Worm (Caenorhabditis elegans): ENCODE data around the gene C05D12.1.

The C05D12.1 gene

DNA sequence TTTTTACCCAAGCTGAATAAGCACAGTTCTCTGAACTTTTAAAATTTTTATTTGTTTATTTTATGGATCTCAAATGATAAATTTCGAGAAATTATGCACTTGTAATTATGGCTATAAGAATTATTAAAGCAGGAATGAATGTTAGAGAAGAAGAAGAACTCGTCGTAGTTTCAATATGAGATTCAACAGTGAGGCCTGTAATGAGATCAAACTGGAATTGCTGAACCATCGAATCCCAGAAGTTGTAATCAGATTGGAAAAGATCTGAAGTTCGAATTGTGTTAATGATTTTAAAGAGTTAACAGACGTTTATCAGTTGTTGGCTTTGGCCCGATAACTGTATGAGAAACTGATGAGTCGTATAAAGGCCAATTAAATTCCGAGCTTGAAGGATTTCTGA is 40.1 kb upstream of the C05D12.1 start:
- no peak for TF ChIP-seq hlh-15 (tag; optimal IDR thresholded peaks at IDR 0.05)
- no peak for TF ChIP-seq madf-2 (tag; optimal IDR thresholded peaks at IDR 0.05)
- TF ChIP-seq ceh-9 (tag; optimal IDR thresholded peaks at IDR 0.05) = no peak
- TF ChIP-seq nhr-11 (tag; optimal IDR thresholded peaks at IDR 0.05) = no peak
- no peak for TF ChIP-seq lim-6 (tag; optimal IDR thresholded peaks at IDR 0.05)
- TF ChIP-seq mec-3 (tag; optimal IDR thresholded peaks at IDR 0.05; ENCODE audit: borderline replicate concordance) = no peak
- TF ChIP-seq syd-9 (tag; optimal IDR thresholded peaks at IDR 0.05) = no peak

DNA sequence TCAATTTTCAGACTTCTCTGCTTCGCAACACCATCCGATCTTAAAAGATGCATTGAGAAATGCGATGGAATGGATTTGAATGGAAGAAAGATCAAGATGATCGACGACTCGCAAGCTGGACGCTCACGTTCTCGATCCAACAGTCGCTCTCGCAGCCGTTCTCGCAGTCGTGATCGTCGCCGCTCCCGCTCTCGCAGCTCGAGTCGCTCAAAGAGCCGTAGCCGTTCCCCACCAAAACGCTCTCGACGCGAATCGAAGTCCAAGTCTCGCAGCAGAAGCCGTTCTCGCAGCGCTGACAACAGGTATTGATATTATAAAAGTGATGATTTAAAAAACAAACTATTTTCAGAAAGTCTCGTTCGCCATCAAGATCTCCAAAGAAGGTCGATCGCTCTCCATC is 39.6 kb upstream of the C05D12.1 start:
- TF ChIP-seq hlh-13 (GFP tag; optimal IDR thresholded peaks at IDR 0.05) = no peak

DNA sequence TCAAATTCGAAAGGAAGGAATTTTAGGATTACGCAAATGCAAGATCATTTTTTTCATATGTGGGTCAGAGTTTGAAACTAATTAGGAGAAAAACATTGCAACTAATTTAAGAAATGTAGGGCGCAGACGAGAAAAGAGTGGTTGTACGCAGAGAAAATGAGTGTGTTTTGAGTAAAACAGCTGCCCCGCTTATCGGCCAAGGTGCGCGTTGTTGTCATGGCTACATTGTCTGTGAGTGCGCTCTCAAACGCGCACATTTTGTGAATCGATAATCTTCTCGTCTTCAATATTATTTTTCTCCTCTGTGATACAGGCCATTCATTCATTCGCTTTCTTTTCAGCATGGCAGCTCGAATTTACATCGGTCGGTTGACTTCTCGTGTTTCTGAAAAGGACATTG is 38.1 kb upstream of the C05D12.1 start:
- TF ChIP-seq pha-2 (tag; optimal IDR thresholded peaks at IDR 0.05) (no peak), odd-2 (tag; optimal IDR thresholded peaks at IDR 0.05) (no peak), elt-4 (tag; optimal IDR thresholded peaks at IDR 0.05) (no peak), pqm-1 (tag; optimal IDR thresholded peaks at IDR 0.05) (no peak), madf-2 (tag; optimal IDR thresholded peaks at IDR 0.05) (no peak), elt-2 (tag; optimal IDR thresholded peaks at IDR 0.05) (no peak), ahr-1 (tag; optimal IDR thresholded peaks at IDR 0.05) (no peak), hlh-30 (tag; optimal IDR thresholded peaks at IDR 0.05; ENCODE audit: insufficient read depth) (no peak), eyg-1 (tag; optimal IDR thresholded peaks at IDR 0.05) (no peak), zip-5 (tag; optimal IDR thresholded peaks at IDR 0.05) (no peak)

DNA sequence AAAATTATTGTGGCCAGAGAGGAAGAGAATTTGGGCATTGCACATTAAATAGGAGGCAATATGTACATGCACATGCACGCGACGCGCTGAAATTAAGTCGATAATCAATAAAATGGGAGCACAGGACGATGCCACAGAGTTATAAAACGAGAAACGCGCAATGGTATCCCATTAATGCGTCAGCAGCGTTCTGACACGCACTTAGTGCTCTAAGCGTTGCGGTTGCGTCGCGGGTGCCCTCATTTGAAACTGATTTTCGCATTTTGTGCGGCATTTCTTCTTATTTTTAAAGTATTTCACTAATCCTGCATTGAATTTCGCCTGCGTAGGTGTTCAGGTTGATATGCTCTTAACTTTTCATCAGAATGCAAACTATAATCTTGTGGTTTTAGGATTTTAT is 37.5 kb upstream of the C05D12.1 start, which contains the start of gene rsp-1:
TSS of gene rsp-1 (plus strand) at position 338 of the 400 bp plus-strand sequence.
- TF ChIP-seq ceh-48 (tag; optimal IDR thresholded peaks at IDR 0.05) (peak; percentile 88), ztf-16 (tag; optimal IDR thresholded peaks at IDR 0.05) (peak; percentile 55), sox-2 (GFP tag; IDR thresholded peaks at IDR 0.05) (no peak), npax-4 (tag; optimal IDR thresholded peaks at IDR 0.05) (no peak), lin-11 (tag; optimal IDR thresholded peaks at IDR 0.05) (no peak), zip-5 (tag; optimal IDR thresholded peaks at IDR 0.05) (no peak), lim-6 (tag; optimal IDR thresholded peaks at IDR 0.05) (peak; percentile 55), pros-1 (tag; optimal IDR thresholded peaks at IDR 0.05) (no peak), pqm-1 (tag; optimal IDR thresholded peaks at IDR 0.05) (no peak), ceh-34 (tag; optimal IDR thresholded peaks at IDR 0.05) (peak; percentile 58), syd-9 (tag; optimal IDR thresholded peaks at IDR 0.05) (peak; percentile 45), nhr-11 (tag; optimal IDR thresholded peaks at IDR 0.05) (no peak), sox-4 (tag; optimal IDR thresholded peaks at IDR 0.05) (peak; percentile 19), K09A11.1 (tag; optimal IDR thresholded peaks at IDR 0.05; ENCODE audit: insufficient read depth) (peak; percentile 11), che-1 (tag; optimal IDR thresholded peaks at IDR 0.05) (peak; percentile 6), C38D4.7 (GFP tag; optimal IDR thresholded peaks at IDR 0.05) (no peak), nfya-1 (tag; optimal IDR thresholded peaks at IDR 0.05) (peak; percentile 80), C08G9.2 (tag; optimal IDR thresholded peaks at IDR 0.05) (peak; percentile 19), rnt-1 (tag; optimal IDR thresholded peaks at IDR 0.05) (peak; percentile 71), madf-2 (tag; optimal IDR thresholded peaks at IDR 0.05) (peak; percentile 49), dve-1 (tag; optimal IDR thresholded peaks at IDR 0.05) (peak; percentile 67), pha-2 (tag; optimal IDR thresholded peaks at IDR 0.05) (peak; percentile 33), eyg-1 (tag; optimal IDR thresholded peaks at IDR 0.05) (no peak), pag-3 (tag; optimal IDR thresholded peaks at IDR 0.05; ENCODE audit: borderline replicate concordance) (peak; percentile 42), elt-2 (tag; optimal IDR thresholded peaks at IDR 0.05) (peak; percentile 51), ceh-2 (tag; optimal IDR thresholded peaks at IDR 0.05) (peak; percentile 43), fkh-10 (GFP tag; optimal IDR thresholded peaks at IDR 0.05) (peak; percentile 13), ahr-1 (tag; optimal IDR thresholded peaks at IDR 0.05) (no peak), tbx-7 (tag; optimal IDR thresholded peaks at IDR 0.05) (no peak), ceh-22 (tag; optimal IDR thresholded peaks at IDR 0.05) (no peak), hlh-13 (GFP tag; optimal IDR thresholded peaks at IDR 0.05) (no peak), ceh-14 (tag; optimal IDR thresholded peaks at IDR 0.05) (peak; percentile 48), ceh-45 (GFP tag; IDR thresholded peaks at IDR 0.05) (no peak), F13H6.1 (tag; optimal IDR thresholded peaks at IDR 0.05) (peak; percentile 40), pat-9 (tag; optimal IDR thresholded peaks at IDR 0.05) (peak; percentile 49), fax-1 (tag; optimal IDR thresholded peaks at IDR 0.05) (peak; percentile 38), dmd-4 (tag; optimal IDR thresholded peaks at IDR 0.05; ENCODE audit: borderline replicate concordance) (no peak), ceh-18 (tag; optimal IDR thresholded peaks at IDR 0.05) (peak; percentile 77), ets-4 (tag; optimal IDR thresholded peaks at IDR 0.05) (peak; percentile 18)
